Fruit fly (Drosophila melanogaster) whole organism, embryonic: ENCODE measurements around the gene Cubn.

Source experiments
- Bgb ChIP-seq: fragments of 200-800 bp; sonication (Bioruptor generic); IDR thresholded peaks from 2 replicates; pipeline ENCODE4 v1.3.6; 2022; ENCODE audit warnings: missing biosample characterization, missing genetic modification characterization; ENCODE audit not compliant: partially characterized antibody
- CG11093 ChIP-seq: fragments of 200-800 bp; sonication (Bioruptor generic); IDR thresholded peaks from 3 replicates; pipeline ENCODE4 v1.3.6; 2022; ENCODE audit warnings: missing biosample characterization, missing genetic modification characterization
- CG11398 ChIP-seq: fragments of 200-800 bp; sonication (Bioruptor generic); optimal IDR thresholded peaks from 2 replicates; lab custom pipeline; 2016; ENCODE audit warnings: missing biosample characterization, missing genetic modification characterization
- CG11723 ChIP-seq: fragments of 200-800 bp; sonication (Bioruptor generic); optimal IDR thresholded peaks from 2 replicates; lab custom pipeline; 2017; ENCODE audit warnings: missing biosample characterization, mild to moderate bottlenecking, missing genetic modification characterization
- CG12659 ChIP-seq: fragments of 200-800 bp; sonication (Bioruptor generic); optimal IDR thresholded peaks from 3 replicates; lab custom pipeline; 2017; ENCODE audit warnings: mild to moderate bottlenecking, missing biosample characterization, missing genetic modification reagents, missing genetic modification characterization
- CG13894 ChIP-seq: fragments of 200-800 bp; sonication (Bioruptor generic); optimal IDR thresholded peaks from 3 replicates; lab custom pipeline; 2018; ENCODE audit warnings: missing biosample characterization, mild to moderate bottlenecking, missing genetic modification characterization, moderate library complexity
- CG14710 ChIP-seq: fragments of 200-800 bp; sonication (Bioruptor generic); optimal IDR thresholded peaks from 3 replicates; lab custom pipeline; 2019; ENCODE audit warnings: missing biosample characterization, mild to moderate bottlenecking, missing genetic modification characterization, moderate library complexity
- CG15011 ChIP-seq: fragments of 200-800 bp; sonication (Bioruptor generic); optimal IDR thresholded peaks from 3 replicates; lab custom pipeline; 2018; ENCODE audit warnings: missing biosample characterization, mild to moderate bottlenecking, missing genetic modification characterization
- CG15269 ChIP-seq: fragments of 200-800 bp; sonication (Bioruptor generic); optimal IDR thresholded peaks from 2 replicates; lab custom pipeline; 2018; ENCODE audit warnings: missing biosample characterization, mild to moderate bottlenecking, missing genetic modification characterization, moderate library complexity
- CG16863 ChIP-seq: fragments of 200-800 bp; sonication (Bioruptor generic); optimal IDR thresholded peaks from 3 replicates; lab custom pipeline; 2016; ENCODE audit warnings: missing biosample characterization, missing genetic modification characterization
- CG17359 ChIP-seq: fragments of 200-800 bp; sonication (Bioruptor generic); optimal IDR thresholded peaks from 3 replicates; lab custom pipeline; 2018; ENCODE audit warnings: missing biosample characterization, mild to moderate bottlenecking, missing genetic modification characterization, moderate library complexity
- CG18599 ChIP-seq: fragments of 200-800 bp; sonication (Bioruptor generic); optimal IDR thresholded peaks from 3 replicates; lab custom pipeline; 2017; ENCODE audit warnings: missing biosample characterization, missing genetic modification characterization, mild to moderate bottlenecking, moderate library complexity, missing genetic modification reagents
- CG31365 ChIP-seq: fragments of 200-800 bp; sonication (Bioruptor generic); optimal IDR thresholded peaks from 2 replicates; lab custom pipeline; 2018; ENCODE audit warnings: missing biosample characterization, mild to moderate bottlenecking, missing genetic modification characterization
- CG32532 ChIP-seq: fragments of 200-800 bp; sonication (Bioruptor generic); IDR thresholded peaks from 2 replicates; pipeline ENCODE4 v1.3.6; 2022; ENCODE audit warnings: missing biosample characterization, missing genetic modification characterization
- CG32767 ChIP-seq: fragments of 200-800 bp; sonication (Bioruptor generic); IDR thresholded peaks from 2 replicates; pipeline ENCODE4 v1.3.6; 2022; ENCODE audit warnings: missing biosample characterization, missing genetic modification characterization
- CG34376 ChIP-seq: fragments of 200-800 bp; sonication (Bioruptor generic); optimal IDR thresholded peaks from 2 replicates; lab custom pipeline; 2018; ENCODE audit warnings: missing biosample characterization, mild to moderate bottlenecking, missing genetic modification characterization
- CG4328 ChIP-seq: fragments of 200-800 bp; sonication (Bioruptor generic); optimal IDR thresholded peaks from 3 replicates; lab custom pipeline; 2017; ENCODE audit warnings: missing biosample characterization, missing genetic modification reagents, missing genetic modification characterization
- CG43689 ChIP-seq: fragments of 200-800 bp; sonication (Bioruptor generic); IDR thresholded peaks from 2 replicates; pipeline ENCODE4 v1.3.6; 2022; ENCODE audit warnings: missing biosample characterization, missing genetic modification characterization
- CG4424 ChIP-seq: fragments of 200-800 bp; sonication (Bioruptor generic); optimal IDR thresholded peaks from 3 replicates; lab custom pipeline; 2016; ENCODE audit warnings: missing biosample characterization, missing genetic modification characterization
- CG7357 ChIP-seq: fragments of 200-800 bp; sonication (Bioruptor generic); IDR thresholded peaks from 3 replicates; pipeline ENCODE4 v1.3.6; 2022; ENCODE audit warnings: missing biosample characterization, missing genetic modification characterization
- CG7556 ChIP-seq: fragments of 200-800 bp; sonication (Bioruptor generic); optimal IDR thresholded peaks from 2 replicates; lab custom pipeline; 2017; ENCODE audit warnings: missing biosample characterization, mild to moderate bottlenecking, missing genetic modification characterization
- CG8290 ChIP-seq, 3 experiments: fragments of 200-800 bp; sonication (Bioruptor generic); optimal IDR thresholded peaks; 2 replicates each; lab custom pipeline; 2016 to 2019; ENCODE audit warnings: missing biosample characterization in 3 of 3, missing genetic modification characterization in 3 of 3, mild to moderate bottlenecking in 2 of 3, moderate library complexity in 1 of 3
- CG8765 ChIP-seq: fragments of 200-800 bp; sonication (Bioruptor generic); IDR thresholded peaks from 2 replicates; pipeline ENCODE4 v1.3.6; 2022; ENCODE audit warnings: missing biosample characterization, missing genetic modification characterization
- D19B ChIP-seq: fragments of 200-800 bp; sonication (Bioruptor generic); optimal IDR thresholded peaks from 2 replicates; lab custom pipeline; 2017; ENCODE audit warnings: missing biosample characterization, mild to moderate bottlenecking, missing genetic modification characterization
- Dip2 ChIP-seq: fragments of 200-800 bp; sonication (Bioruptor generic); IDR thresholded peaks from 2 replicates; pipeline ENCODE4 v1.3.6; 2022; ENCODE audit warnings: missing biosample characterization, missing genetic modification characterization
- HLH4C ChIP-seq: fragments of 200-800 bp; sonication (Bioruptor generic); IDR thresholded peaks from 3 replicates; pipeline ENCODE4 v1.3.6; 2022; ENCODE audit warnings: missing biosample characterization, missing genetic modification characterization; ENCODE audit not compliant: partially characterized antibody
- Hand ChIP-seq: fragments of 200-800 bp; sonication (Bioruptor generic); optimal IDR thresholded peaks from 2 replicates; lab custom pipeline; 2017; ENCODE audit warnings: mild to moderate bottlenecking, missing biosample characterization, missing genetic modification reagents, missing genetic modification characterization
- Hmr ChIP-seq: fragments of 200-800 bp; sonication (Bioruptor generic); optimal IDR thresholded peaks from 3 replicates; lab custom pipeline; 2017; ENCODE audit warnings: mild to moderate bottlenecking, missing biosample characterization, missing genetic modification reagents, missing genetic modification characterization
- Hr3 ChIP-seq: fragments of 200-800 bp; sonication (Bioruptor generic); optimal IDR thresholded peaks from 3 replicates; lab custom pipeline; 2016; ENCODE audit warnings: missing biosample characterization, missing genetic modification characterization
- Hr78 ChIP-seq, 2 experiments: fragments of 200-800 bp in 1 of 2; fragments of >200 bp in 1 of 2; sonication (Bioruptor generic) in 1 of 2; optimal IDR thresholded peaks; 2 replicates each; lab custom pipeline; 2017 to 2019; ENCODE audit warnings: missing biosample characterization in 2 of 2, missing genetic modification characterization in 2 of 2, mild to moderate bottlenecking in 1 of 2, moderate library complexity in 1 of 2
- Hsf ChIP-seq: fragments of 200-800 bp; sonication (Bioruptor generic); optimal IDR thresholded peaks from 3 replicates; lab custom pipeline; 2016; ENCODE audit warnings: missing biosample characterization, missing genetic modification characterization
- MBD-R2 ChIP-seq: fragments of 200-800 bp; sonication (Bioruptor generic); IDR thresholded peaks from 2 replicates; pipeline ENCODE4 v1.3.6; 2022; ENCODE audit warnings: missing biosample characterization, missing genetic modification characterization
- Ravus ChIP-seq: fragments of 200-800 bp; sonication (Bioruptor generic); IDR thresholded peaks from 2 replicates; pipeline ENCODE4 v1.3.6; 2022; ENCODE audit warnings: missing biosample characterization, missing genetic modification characterization
- Trl ChIP-seq, 3 experiments: fragments of >200 bp in 2 of 3; fragments of 200-800 bp in 1 of 3; sonication (Bioruptor generic) in 1 of 3; optimal IDR thresholded peaks; 2 replicates in 1 of 3; 3 replicates in 2 of 3; lab custom pipeline; 2016 to 2017; ENCODE audit warnings: missing biosample characterization in 1 of 3, missing genetic modification characterization in 1 of 3
- amos ChIP-seq: fragments of 200-800 bp; sonication (Bioruptor generic); IDR thresholded peaks from 2 replicates; pipeline ENCODE4 v1.3.6; 2022; ENCODE audit warnings: missing biosample characterization, missing genetic modification characterization; ENCODE audit not compliant: partially characterized antibody
- ase ChIP-seq: fragments of 200-800 bp; sonication (Bioruptor generic); IDR thresholded peaks from 3 replicates; pipeline ENCODE4 v1.3.6; 2022; ENCODE audit warnings: missing biosample characterization, missing genetic modification characterization
- bcd ChIP-seq: fragments of 200-800 bp; sonication (Bioruptor generic); optimal IDR thresholded peaks from 2 replicates; lab custom pipeline; 2017; ENCODE audit warnings: missing biosample characterization, mild to moderate bottlenecking, missing genetic modification characterization
- dysf ChIP-seq: fragments of 200-800 bp; sonication (Bioruptor generic); IDR thresholded peaks from 3 replicates; pipeline ENCODE4 v1.3.6; 2022; ENCODE audit warnings: missing biosample characterization, missing genetic modification characterization
- exex ChIP-seq: fragments of 200-800 bp; sonication (Bioruptor generic); optimal IDR thresholded peaks from 4 replicates; lab custom pipeline; 2018; ENCODE audit warnings: missing biosample characterization, mild to moderate bottlenecking, missing genetic modification characterization, moderate library complexity
- gsb-n ChIP-seq: fragments of 200-800 bp; sonication (Bioruptor generic); optimal IDR thresholded peaks from 3 replicates; lab custom pipeline; 2018; ENCODE audit warnings: missing biosample characterization, mild to moderate bottlenecking, missing genetic modification characterization
- h ChIP-seq: fragments of >200 bp; optimal IDR thresholded peaks from 2 replicates; lab custom pipeline; 2017
- her ChIP-seq: fragments of 200-800 bp; sonication (Bioruptor generic); optimal IDR thresholded peaks from 2 replicates; lab custom pipeline; 2016; ENCODE audit warnings: missing biosample characterization, missing genetic modification characterization
- pum ChIP-seq: fragments of 200-800 bp; sonication (Bioruptor generic); optimal IDR thresholded peaks from 2 replicates; lab custom pipeline; 2016; ENCODE audit warnings: missing biosample characterization, missing genetic modification characterization
- repo ChIP-seq: fragments of 200-800 bp; sonication (Bioruptor generic); optimal IDR thresholded peaks from 2 replicates; lab custom pipeline; 2016; ENCODE audit warnings: missing biosample characterization, missing genetic modification characterization
- ssp ChIP-seq: fragments of 200-800 bp; sonication (Bioruptor generic); IDR thresholded peaks from 2 replicates; pipeline ENCODE4 v1.3.6; 2022; ENCODE audit warnings: missing biosample characterization, missing genetic modification characterization
- tup ChIP-seq: fragments of 200-800 bp; sonication (Bioruptor generic); optimal IDR thresholded peaks from 2 replicates; lab custom pipeline; 2016; ENCODE audit warnings: missing biosample characterization, mild to moderate bottlenecking, missing genetic modification characterization, moderate library complexity
- zen ChIP-seq: fragments of 200-800 bp; sonication (Bioruptor generic); optimal IDR thresholded peaks from 3 replicates; lab custom pipeline; 2018; ENCODE audit warnings: missing biosample characterization, mild to moderate bottlenecking, missing genetic modification characterization, moderate library complexity

Gene Cubn

dm6 chrX:9553545-9554320, 17.4 kb downstream of the Cubn start (continued):
- TF ChIP-seq CG15269 (tag; lab: Kevin White, UChicago) (peak; percentile 88), CG32532 (peak; percentile 94), Hand (GFP tag; lab: Kevin White, UChicago) (peak; percentile 83), CG11093 (GFP tag; lab: Robert Waterston, UW) (peak; percentile 81; the same call in 2 of the 3 replicates), Hr78 (GFP tag; optimal IDR thresholded peaks at IDR 0.05; lab: Kevin White, UChicago) (peak in 1 of 2 experiments; percentile 40), CG8290 (GFP tag; optimal IDR thresholded peaks at IDR 0.05; lab: Kevin White, UChicago) (peak; percentile 85), CG8290 (tag; optimal IDR thresholded peaks at IDR 0.05; lab: Kevin White, UChicago) (peak; percentile 44 to 89), Trl (optimal IDR thresholded peaks at IDR 0.05; lab: Kevin White, UChicago) (no peak), Trl (GFP tag; optimal IDR thresholded peaks at IDR 0.05; lab: Kevin White, UChicago) (peak; percentile 56), Bgb (GFP tag; lab: Robert Waterston, UW) (peak; percentile 55), her (GFP tag; lab: Kevin White, UChicago) (peak; percentile 65), h (lab: Kevin White, UChicago) (no peak), Ravus (peak; percentile 52), pum (GFP tag; lab: Kevin White, UChicago) (peak; percentile 80), CG34376 (peak; percentile 78), CG4328 (GFP tag; lab: Kevin White, UChicago) (peak; percentile 88), CG11723 (GFP tag; lab: Kevin White, UChicago) (peak; percentile 81), Hmr (GFP tag; lab: Kevin White, UChicago) (peak; percentile 90), CG15011 (GFP tag; lab: Kevin White, UChicago) (peak; percentile 72), exex (tag; lab: Kevin White, UChicago) (peak; percentile 47), CG17359 (tag; lab: Kevin White, UChicago) (peak; percentile 86), Hr3 (peak; percentile 85), CG8765 (GFP tag; lab: Robert Waterston, UW) (peak; percentile 80), tup (GFP tag; lab: Kevin White, UChicago) (peak; percentile 82), ssp (peak; percentile 73), CG11398 (GFP tag; lab: Kevin White, UChicago) (peak; percentile 32), MBD-R2 (peak; percentile 79; the same call in 1 of the 2 replicates), zen (tag; lab: Kevin White, UChicago) (peak; percentile 79), amos (GFP tag; lab: Robert Waterston, UW) (peak; percentile 36; the same call in 1 of the 2 replicates), CG31365 (tag; lab: Kevin White, UChicago) (peak; percentile 48), CG43689 (GFP tag; lab: Robert Waterston, UW) (peak; percentile 63; the same call in 1 of the 2 replicates), HLH4C (GFP tag; lab: Robert Waterston, UW) (peak; percentile 48; the same call in 2 of the 3 replicates), CG32767 (GFP tag; lab: Robert Waterston, UW) (peak; percentile 93), ase (GFP tag; lab: Robert Waterston, UW) (peak; percentile 75), CG7556 (GFP tag; lab: Kevin White, UChicago) (peak; percentile 81), CG4424 (peak; percentile 89), D19B (GFP tag; lab: Kevin White, UChicago) (peak; percentile 65), CG12659 (GFP tag; lab: Kevin White, UChicago) (peak; percentile 92), CG16863 (GFP tag; lab: Kevin White, UChicago) (peak; percentile 55), Hsf (GFP tag; lab: Kevin White, UChicago) (peak; percentile 84), gsb-n (tag; lab: Kevin White, UChicago) (peak; percentile 81), CG14710 (tag; lab: Kevin White, UChicago) (peak; percentile 82), bcd (peak; percentile 88), repo (peak; percentile 57), CG7357 (GFP tag; lab: Robert Waterston, UW) (peak; percentile 73), CG18599 (peak; percentile 93), dysf (peak; percentile 91), CG13894 (tag; lab: Kevin White, UChicago) (peak; percentile 87), Dip2 (no peak)
